Worm (Caenorhabditis elegans) whole organism, L2 larva: Measurements from ENCODE around the gene clec-229.

Experiments used
- ceh-16 ChIP-seq: fragments of 150-350 bp; optimal IDR thresholded peaks from 2 replicates; lab custom pipeline; 2014; ENCODE audit warnings: missing biosample characterization, missing genetic modification characterization
- egl-27 ChIP-seq: sonication (generic microtip); optimal IDR thresholded peaks from 3 replicates; lab custom pipeline; 2017; ENCODE audit warnings: missing biosample characterization, missing genetic modification reagents, missing genetic modification characterization
- elt-1 ChIP-seq: fragments of 150-350 bp; optimal IDR thresholded peaks from 2 replicates; lab custom pipeline; 2014; ENCODE audit warnings: missing biosample characterization, missing genetic modification characterization
- fos-1 ChIP-seq: fragments of 150-350 bp; optimal IDR thresholded peaks from 2 replicates; lab custom pipeline; 2014; ENCODE audit warnings: missing biosample characterization, missing genetic modification characterization
- gmeb-1 ChIP-seq: fragments of 150-350 bp; optimal IDR thresholded peaks from 2 replicates; lab custom pipeline; 2014; ENCODE audit warnings: missing biosample characterization, missing genetic modification characterization
- mdl-1 ChIP-seq, 2 experiments: fragments of 150-350 bp in 1 of 2; sonication (generic microtip) in 1 of 2; optimal IDR thresholded peaks; 2 replicates each; lab custom pipeline; 2017; ENCODE audit warnings: missing biosample characterization in 2 of 2, missing genetic modification characterization in 2 of 2
- nhr-10 ChIP-seq: sonication (generic microtip); optimal IDR thresholded peaks from 2 replicates; lab custom pipeline; 2017; ENCODE audit warnings: missing biosample characterization, missing genetic modification characterization
- nhr-11 ChIP-seq: fragments of 150-350 bp; optimal IDR thresholded peaks from 2 replicates; lab custom pipeline; 2014; ENCODE audit warnings: missing biosample characterization, missing genetic modification characterization
- nhr-12 ChIP-seq: fragments of 150-350 bp; optimal IDR thresholded peaks from 2 replicates; lab custom pipeline; 2014; ENCODE audit warnings: missing biosample characterization, missing genetic modification characterization
- nhr-77 ChIP-seq: fragments of 150-350 bp; optimal IDR thresholded peaks from 2 replicates; lab custom pipeline; 2014; ENCODE audit warnings: missing biosample characterization, missing genetic modification characterization
- unc-39 ChIP-seq: fragments of 150-350 bp; optimal IDR thresholded peaks from 2 replicates; lab custom pipeline; 2014; ENCODE audit warnings: missing biosample characterization, missing genetic modification characterization
- unc-62 ChIP-seq: fragments of 150-350 bp; optimal IDR thresholded peaks from 2 replicates; lab custom pipeline; 2014; ENCODE audit warnings: missing biosample characterization, missing genetic modification reagents, missing genetic modification characterization
- ztf-4 ChIP-seq: fragments of 150-350 bp; optimal IDR thresholded peaks from 2 replicates; lab custom pipeline; 2014; ENCODE audit warnings: missing biosample characterization, missing genetic modification characterization

- TF ChIP-seq nhr-77 (no peak), nhr-11 (tag; lab: Kevin White, UChicago) (no peak), ztf-4 (tag; lab: Kevin White, UChicago) (no peak), gmeb-1 (tag; lab: Kevin White, UChicago) (no peak), elt-1 (no peak), egl-27 (tag; lab: Kevin White, UChicago) (no peak), fos-1 (tag; lab: Kevin White, UChicago) (no peak), unc-39 (no peak), unc-62 (GFP tag; lab: Kevin White, UChicago) (no peak), nhr-10 (no peak), nhr-12 (tag; lab: Kevin White, UChicago) (no peak), mdl-1 (tag; optimal IDR thresholded peaks at IDR 0.05; lab: Kevin White, UChicago) (no peak), ceh-16 (tag; lab: Kevin White, UChicago) (no peak)
Measured at ce11 chrV:15376223-15376622, 34.9 kb upstream of the clec-229 start, which contains the start of gene srh-52.
